Worm (Caenorhabditis elegans) whole organism, young adult: ENCODE data around the gene srlf-27.
A peak's percentile ranks its signal among the peaks of the same experiment; 100 is the strongest.

Experiments
- B0336.3 ChIP-seq: fragments of 200-800 bp; sonication (Bioruptor generic); IDR thresholded peaks from 2 replicates; pipeline ENCODE4 v1.3.6; 2022; ENCODE audit warnings: missing genetic modification characterization, missing compliant biosample characterization
- F39B2.1 ChIP-seq: fragments of 200-800 bp; sonication (Bioruptor generic); IDR thresholded peaks from 2 replicates; pipeline ENCODE4 v1.3.6; 2022; ENCODE audit warnings: missing genetic modification reagents, missing genetic modification characterization, missing compliant biosample characterization
- ama-1 ChIP-seq, 3 experiments: fragments of 150-350 bp in 1 of 3; sonication (generic microtip) in 2 of 3; optimal IDR thresholded peaks; 2 replicates each; lab custom pipeline; 2014 to 2018; ENCODE audit warnings: missing biosample characterization in 2 of 3, missing genetic modification characterization in 2 of 3, missing genetic modification reagents in 2 of 3
- cebp-2 ChIP-seq: fragments of 200-800 bp; sonication (Bioruptor generic); IDR thresholded peaks from 2 replicates; pipeline ENCODE4 v1.3.6; 2022; ENCODE audit warnings: missing genetic modification characterization, missing compliant biosample characterization
- ceh-40 ChIP-seq: fragments of 200-800 bp; sonication (Bioruptor generic); IDR thresholded peaks from 2 replicates; pipeline ENCODE4 v1.3.6; 2022; ENCODE audit warnings: missing genetic modification characterization, missing compliant biosample characterization
- dpl-1 ChIP-seq: fragments of 150-350 bp; optimal IDR thresholded peaks from 2 replicates; lab custom pipeline; 2014; ENCODE audit warnings: missing biosample characterization, missing genetic modification reagents, missing genetic modification characterization
- hlh-12 ChIP-seq: sonication (generic microtip); optimal IDR thresholded peaks from 2 replicates; lab custom pipeline; 2016; ENCODE audit warnings: missing genetic modification characterization, missing compliant biosample characterization
- madf-3 ChIP-seq: fragments of 200-800 bp; sonication (Bioruptor generic); IDR thresholded peaks from 2 replicates; pipeline ENCODE4 v1.3.6; 2022; ENCODE audit warnings: missing genetic modification reagents, missing genetic modification characterization, missing compliant biosample characterization
- nhr-120 ChIP-seq: fragments of 200-800 bp; sonication (Bioruptor generic); IDR thresholded peaks from 2 replicates; pipeline ENCODE4 v1.3.6; 2022; ENCODE audit warnings: missing genetic modification characterization, missing compliant biosample characterization
- pha-4 ChIP-seq: fragments of 150-350 bp; sonication (generic microtip); optimal IDR thresholded peaks from 2 replicates; lab custom pipeline; 2014; ENCODE audit warnings: missing biosample characterization, missing genetic modification reagents, missing genetic modification characterization
- tbp1 ChIP-seq: fragments of 200-800 bp; sonication (Bioruptor generic); optimal IDR thresholded peaks from 2 replicates; lab custom pipeline; 2018; ENCODE audit warnings: mild to moderate bottlenecking, missing genetic modification characterization, missing compliant biosample characterization
- tlf-1 ChIP-seq: fragments of 200-800 bp; sonication (Bioruptor generic); optimal IDR thresholded peaks from 2 replicates; lab custom pipeline; 2018; ENCODE audit warnings: mild to moderate bottlenecking, missing genetic modification characterization, missing compliant biosample characterization
- unc-130 ChIP-seq: sonication (generic microtip); optimal IDR thresholded peaks from 2 replicates; lab custom pipeline; 2016; ENCODE audit warnings: missing genetic modification reagents, missing genetic modification characterization, missing compliant biosample characterization
- unc-62 ChIP-seq: fragments of 150-350 bp; optimal IDR thresholded peaks from 2 replicates; lab custom pipeline; 2014; ENCODE audit warnings: missing biosample characterization, missing genetic modification reagents, missing genetic modification characterization

DNA sequence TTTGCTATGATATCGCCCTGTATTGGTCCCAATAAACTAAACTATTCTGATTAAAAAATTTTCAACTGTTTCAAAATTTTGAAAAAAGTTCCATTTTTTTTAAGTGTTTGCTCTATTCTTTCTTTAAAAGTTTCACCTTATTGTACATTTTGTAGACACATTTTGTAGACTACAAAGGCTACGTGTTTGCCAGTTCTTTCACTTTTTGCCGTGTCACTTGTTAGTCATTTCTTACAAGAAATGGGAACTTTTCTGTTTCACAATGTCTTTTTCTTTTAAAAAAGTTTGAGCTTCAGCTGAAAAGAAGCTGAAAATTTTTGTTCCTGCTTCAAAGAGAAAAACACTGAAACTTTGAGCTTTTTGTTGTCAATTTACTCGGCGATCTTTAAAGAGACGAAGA, 20.5 kb upstream of the srlf-27 start:
- TF ChIP-seq pha-4 (tag; lab: Kevin White, UChicago) (no peak), ama-1 (optimal IDR thresholded peaks at IDR 0.05; lab: Kevin White, UChicago) (peak; percentile 59), ama-1 (GFP tag; optimal IDR thresholded peaks at IDR 0.05; lab: Kevin White, UChicago) (no peak), F39B2.1 (GFP tag; lab: Robert Waterston, UW) (no peak), tbp1 (GFP tag; lab: Kevin White, UChicago) (no peak), unc-62 (GFP tag; lab: Kevin White, UChicago) (no peak), cebp-2 (GFP tag; lab: Robert Waterston, UW) (no peak), B0336.3 (no peak), hlh-12 (no peak), madf-3 (GFP tag; lab: Robert Waterston, UW) (no peak), unc-130 (GFP tag; lab: Kevin White, UChicago) (no peak), dpl-1 (GFP tag; lab: Kevin White, UChicago) (no peak), nhr-120 (GFP tag; lab: Robert Waterston, UW) (no peak), ceh-40 (GFP tag; lab: Robert Waterston, UW) (no peak), tlf-1 (no peak)
